Worm (Caenorhabditis elegans): ENCODE results near the gene flp-18.

The flp-18 gene

DNA sequence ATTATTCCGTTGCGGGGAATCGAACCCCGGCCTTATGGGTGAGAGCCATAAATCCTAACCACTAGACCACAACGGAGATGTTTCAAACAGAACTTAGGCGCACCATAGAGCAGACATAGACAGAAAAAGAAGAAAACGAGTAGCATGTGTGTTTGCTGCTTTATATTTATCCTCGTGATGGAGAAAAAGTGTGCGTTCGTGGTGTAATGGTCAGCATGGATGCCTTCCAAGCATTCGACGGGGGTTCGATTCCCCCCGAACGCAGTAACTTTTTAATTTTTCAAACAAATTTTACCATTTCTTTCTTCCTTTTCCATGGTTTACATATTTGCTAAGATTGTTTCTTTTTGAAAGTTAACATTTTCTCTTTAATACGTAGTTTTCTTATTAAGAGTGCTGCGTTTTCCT, 17.6 kb upstream of the flp-18 start (continued):
- TF ChIP-seq F44E2.7 (GFP tag; IDR thresholded peaks at IDR 0.05) (peak; percentile 99), tag-97 (GFP tag; IDR thresholded peaks at IDR 0.05) (no peak), F10B5.3 (tag; optimal IDR thresholded peaks at IDR 0.05) (peak; percentile 90), nhr-102 (tag; optimal IDR thresholded peaks at IDR 0.05) (peak; percentile 95), lin-13 (GFP tag; optimal IDR thresholded peaks at IDR 0.05) (peak; percentile 83), zip-2 (tag; optimal IDR thresholded peaks at IDR 0.05) (peak; percentile 87), lsy-2 (tag; optimal IDR thresholded peaks at IDR 0.05) (peak; percentile 67 to 88), ceh-32 (tag; optimal IDR thresholded peaks at IDR 0.05; ENCODE audit: poor library complexity) (peak; percentile 86), mxl-2 (GFP tag; conservative IDR thresholded peaks at IDR 0.05) (peak; percentile 90), ceh-28 (tag; optimal IDR thresholded peaks at IDR 0.05) (no peak), R02D3.7 (tag; optimal IDR thresholded peaks at IDR 0.05) (peak; percentile 29), lin-15B (tag; optimal IDR thresholded peaks at IDR 0.05) (no peak), nhr-41 (GFP tag; IDR thresholded peaks at IDR 0.05) (peak; percentile 99), ctbp-1 (GFP tag; IDR thresholded peaks at IDR 0.05) (peak; percentile 98), madf-5 (GFP tag; IDR thresholded peaks at IDR 0.05) (peak; percentile 96 to 98), dmd-9 (GFP tag; IDR thresholded peaks at IDR 0.05) (peak; percentile 96), fos-1 (tag; optimal IDR thresholded peaks at IDR 0.05) (no peak), arid-1 (GFP tag; conservative IDR thresholded peaks at IDR 0.05) (peak; percentile 97), zip-11 (GFP tag; IDR thresholded peaks at IDR 0.05) (peak; percentile 91), zfp-2 (tag; optimal IDR thresholded peaks at IDR 0.05) (peak; percentile 78), daf-19 (GFP tag; conservative IDR thresholded peaks at IDR 0.05) (peak; percentile 98), zag-1 (tag; optimal IDR thresholded peaks at IDR 0.05) (peak; percentile 78), ztf-7 (tag; optimal IDR thresholded peaks at IDR 0.05) (peak; percentile 90), nhr-42 (GFP tag; IDR thresholded peaks at IDR 0.05) (peak; percentile 93), nhr-11 (tag; optimal IDR thresholded peaks at IDR 0.05) (peak; percentile 89), attf-4 (tag; optimal IDR thresholded peaks at IDR 0.05) (no peak), php-3 (GFP tag; IDR thresholded peaks at IDR 0.05) (peak; percentile 96), mdl-1 (tag; optimal IDR thresholded peaks at IDR 0.05) (peak; percentile 34 to 82), ceh-20 (GFP tag; IDR thresholded peaks at IDR 0.05) (peak; percentile 96), T26A8.4 (GFP tag; IDR thresholded peaks at IDR 0.05) (peak; percentile 97), ces-1 (GFP tag; optimal IDR thresholded peaks at IDR 0.05) (peak; percentile 86), F26F4.8 (GFP tag; conservative IDR thresholded peaks at IDR 0.05) (peak; percentile 97), ceh-44 (GFP tag; IDR thresholded peaks at IDR 0.05) (peak; percentile 97), hlh-30 (tag; optimal IDR thresholded peaks at IDR 0.05; ENCODE audit: insufficient read depth) (peak; percentile 83), ZK337.2 (GFP tag; IDR thresholded peaks at IDR 0.05) (peak; percentile 95), daf-12 (tag; optimal IDR thresholded peaks at IDR 0.05) (no peak), nhr-6 (tag; optimal IDR thresholded peaks at IDR 0.05) (peak; percentile 91), nhr-28 (tag; optimal IDR thresholded peaks at IDR 0.05) (peak; percentile 63), ceh-62 (tag; optimal IDR thresholded peaks at IDR 0.05) (no peak), unc-62 (GFP tag; optimal IDR thresholded peaks at IDR 0.05 in 1 of 2) (peak in 1 of 2 experiments; percentile 99), unc-62 (tag; optimal IDR thresholded peaks at IDR 0.05) (no peak), madf-9 (GFP tag; conservative IDR thresholded peaks at IDR 0.05) (peak; percentile 97), T20F7.1 (GFP tag; optimal IDR thresholded peaks at IDR 0.05) (peak; percentile 83), lim-7 (GFP tag; IDR thresholded peaks at IDR 0.05) (peak; percentile 99), saeg-2 (GFP tag; IDR thresholded peaks at IDR 0.05) (peak; percentile 95), lin-29 (GFP tag; IDR thresholded peaks at IDR 0.05) (peak; percentile 93), skn-1 (tag; optimal IDR thresholded peaks at IDR 0.05) (no peak), gei-8 (GFP tag; optimal IDR thresholded peaks at IDR 0.05) (peak; percentile 97), hlh-11 (tag; optimal IDR thresholded peaks at IDR 0.05) (peak; percentile 90), nhr-76 (tag; optimal IDR thresholded peaks at IDR 0.05) (no peak), duxl-1 (tag; optimal IDR thresholded peaks at IDR 0.05; ENCODE audit: poor library complexity) (peak; percentile 93), lin-38 (GFP tag; IDR thresholded peaks at IDR 0.05) (peak; percentile 89), aha-1 (tag) (peak; percentile 100)

Data from whole organism, L4 larva.